Worm (Caenorhabditis elegans) whole organism, young adult: Measurements from ENCODE around the gene R10D12.7.

ENCODE experiments used
- B0035.1 ChIP-seq: sonication (generic microtip); optimal IDR thresholded peaks from 2 replicates; lab custom pipeline; 2016; ENCODE audit warnings: missing genetic modification characterization, mild to moderate bottlenecking, missing compliant biosample characterization, missing genotype, missing genetic modification reagents
- B0261.1 ChIP-seq: sonication (generic microtip); optimal IDR thresholded peaks from 2 replicates; lab custom pipeline; 2016; ENCODE audit warnings: mild to moderate bottlenecking, missing genetic modification characterization, moderate library complexity, missing compliant biosample characterization
- C17E4.6 ChIP-seq: fragments of 200-800 bp; sonication (Bioruptor generic); IDR thresholded peaks from 2 replicates; pipeline ENCODE4 v1.3.6; 2022; ENCODE audit warnings: missing genetic modification reagents, missing genetic modification characterization, missing compliant biosample characterization
- F39B2.1 ChIP-seq: fragments of 200-800 bp; sonication (Bioruptor generic); IDR thresholded peaks from 2 replicates; pipeline ENCODE4 v1.3.6; 2022; ENCODE audit warnings: missing genetic modification reagents, missing genetic modification characterization, missing compliant biosample characterization
- F52B5.7 ChIP-seq: sonication (generic microtip); optimal IDR thresholded peaks from 2 replicates; lab custom pipeline; 2016; ENCODE audit warnings: mild to moderate bottlenecking, missing genetic modification characterization, missing compliant biosample characterization
- F57C9.4 ChIP-seq: sonication (generic microtip); optimal IDR thresholded peaks from 2 replicates; lab custom pipeline; 2017; ENCODE audit warnings: mild to moderate bottlenecking, missing genetic modification characterization, missing compliant biosample characterization
- K11D2.4 ChIP-seq: fragments of 200-800 bp; sonication (Bioruptor generic); IDR thresholded peaks from 2 replicates; pipeline ENCODE4 v1.3.6; 2022; ENCODE audit warnings: missing genetic modification reagents, missing genetic modification characterization, missing compliant biosample characterization
- K12H6.12 ChIP-seq: fragments of 200-800 bp; sonication (Bioruptor generic); optimal IDR thresholded peaks from 2 replicates; lab custom pipeline; 2018; ENCODE audit warnings: mild to moderate bottlenecking, missing genetic modification characterization, missing compliant biosample characterization
- akir-1 ChIP-seq: fragments of 200-800 bp; sonication (Bioruptor generic); optimal IDR thresholded peaks from 2 replicates; lab custom pipeline; 2018; ENCODE audit warnings: mild to moderate bottlenecking, missing genetic modification characterization, moderate library complexity, missing compliant biosample characterization
- attf-3 ChIP-seq: fragments of 200-800 bp; sonication (Bioruptor generic); conservative IDR thresholded peaks from 2 replicates; pipeline ENCODE4 v1.3.6; 2022; ENCODE audit warnings: missing genetic modification reagents, missing genetic modification characterization, missing compliant biosample characterization
- bed-2 ChIP-seq: fragments of 200-800 bp; sonication (Bioruptor generic); IDR thresholded peaks from 2 replicates; pipeline ENCODE4 v1.3.6; 2022; ENCODE audit warnings: missing genetic modification reagents, missing genetic modification characterization, missing compliant biosample characterization
- cebp-1 ChIP-seq, 2 experiments: fragments of 200-800 bp in 1 of 2; sonication (Bioruptor generic) in 1 of 2; sonication (generic microtip) in 1 of 2; IDR thresholded peaks in 1 of 2; optimal IDR thresholded peaks in 1 of 2; 2 replicates each; pipeline versions ENCODE4 v1.3.6 to Lab custom; 2017 to 2022; ENCODE audit warnings: missing compliant biosample characterization in 2 of 2, missing genetic modification characterization in 2 of 2, mild to moderate bottlenecking in 1 of 2, missing genetic modification reagents in 1 of 2, moderate library complexity in 1 of 2
- ceh-27 ChIP-seq: fragments of 200-800 bp; sonication (Bioruptor generic); optimal IDR thresholded peaks from 2 replicates; lab custom pipeline; 2018; ENCODE audit warnings: mild to moderate bottlenecking, missing genetic modification characterization, moderate library complexity, missing compliant biosample characterization
- ceh-40 ChIP-seq: fragments of 200-800 bp; sonication (Bioruptor generic); IDR thresholded peaks from 2 replicates; pipeline ENCODE4 v1.3.6; 2022; ENCODE audit warnings: missing genetic modification characterization, missing compliant biosample characterization
- ceh-91 ChIP-seq: fragments of 200-800 bp; sonication (Bioruptor generic); IDR thresholded peaks from 2 replicates; pipeline ENCODE4 v1.3.6; 2022; ENCODE audit warnings: missing genetic modification reagents, missing genetic modification characterization, missing compliant biosample characterization
- chd-7 ChIP-seq: sonication (generic microtip); optimal IDR thresholded peaks from 2 replicates; lab custom pipeline; 2016; ENCODE audit warnings: mild to moderate bottlenecking, missing genetic modification characterization, moderate library complexity, missing compliant biosample characterization
- dpff-1 ChIP-seq: sonication (generic microtip); optimal IDR thresholded peaks from 2 replicates; lab custom pipeline; 2017; ENCODE audit warnings: mild to moderate bottlenecking, missing genetic modification characterization, missing compliant biosample characterization
- ekl-4 ChIP-seq: fragments of 200-800 bp; sonication (Bioruptor generic); IDR thresholded peaks from 2 replicates; pipeline ENCODE4 v1.3.6; 2022; ENCODE audit warnings: missing genetic modification reagents, missing genetic modification characterization, missing compliant biosample characterization
- him-1 ChIP-seq: sonication (generic microtip); optimal IDR thresholded peaks from 2 replicates; lab custom pipeline; 2016; ENCODE audit warnings: missing genotype, missing genetic modification reagents, missing genetic modification characterization, missing compliant biosample characterization
- hlh-12 ChIP-seq: sonication (generic microtip); optimal IDR thresholded peaks from 2 replicates; lab custom pipeline; 2016; ENCODE audit warnings: missing genetic modification characterization, missing compliant biosample characterization
- hmg-20 ChIP-seq: fragments of 200-800 bp; sonication (Bioruptor generic); IDR thresholded peaks from 2 replicates; pipeline ENCODE4 v1.3.6; 2022; ENCODE audit warnings: missing genetic modification reagents, missing genetic modification characterization, missing compliant biosample characterization
- let-526 ChIP-seq: fragments of 200-800 bp; sonication (Bioruptor generic); IDR thresholded peaks from 2 replicates; pipeline ENCODE4 v1.3.6; 2022; ENCODE audit warnings: missing genetic modification reagents, missing genetic modification characterization, missing compliant biosample characterization
- lsl-1 ChIP-seq: fragments of 200-800 bp; sonication (Bioruptor generic); optimal IDR thresholded peaks from 2 replicates; lab custom pipeline; 2018; ENCODE audit warnings: mild to moderate bottlenecking, missing genetic modification characterization, moderate library complexity, missing compliant biosample characterization
- nfya-2 ChIP-seq: fragments of 200-800 bp; sonication (Bioruptor generic); IDR thresholded peaks from 2 replicates; pipeline ENCODE4 v1.3.6; 2022; ENCODE audit warnings: missing genetic modification reagents, missing genetic modification characterization, missing compliant biosample characterization
- pha-4 ChIP-seq: fragments of 150-350 bp; sonication (generic microtip); optimal IDR thresholded peaks from 2 replicates; lab custom pipeline; 2014; ENCODE audit warnings: missing biosample characterization, missing genetic modification reagents, missing genetic modification characterization
- repo-1 ChIP-seq: sonication (generic microtip); optimal IDR thresholded peaks from 2 replicates; lab custom pipeline; 2017; ENCODE audit warnings: mild to moderate bottlenecking, missing genetic modification characterization, missing compliant biosample characterization
- rpc-1 ChIP-seq, 2 experiments: fragments of 150-350 bp in 1 of 2; sonication (generic microtip) in 1 of 2; optimal IDR thresholded peaks; 2 replicates each; lab custom pipeline; 2014 to 2018; ENCODE audit warnings: missing biosample characterization in 1 of 2, missing genetic modification characterization in 1 of 2, missing genetic modification reagents in 1 of 2, missing genotype in 1 of 2
- sdz-38 ChIP-seq: sonication (generic microtip); optimal IDR thresholded peaks from 2 replicates; lab custom pipeline; 2016; ENCODE audit warnings: missing genotype, missing genetic modification characterization, missing compliant biosample characterization
- sea-2 ChIP-seq: fragments of 200-800 bp; sonication (Bioruptor generic); IDR thresholded peaks from 2 replicates; pipeline ENCODE4 v1.3.6; 2022; ENCODE audit warnings: missing genetic modification characterization, missing compliant biosample characterization
- snpc-1.3 ChIP-seq: sonication (generic microtip); optimal IDR thresholded peaks from 2 replicates; lab custom pipeline; 2017; ENCODE audit warnings: missing genetic modification characterization, mild to moderate bottlenecking, missing compliant biosample characterization, antibody characterized with exemption, moderate library complexity, missing genotype, missing genetic modification reagents; ENCODE audit not compliant: insufficient read depth
- snpc-4 ChIP-seq, 5 experiments: fragments of 150-350 bp in 1 of 5; sonication (generic microtip) in 4 of 5; optimal IDR thresholded peaks; 2 replicates each; lab custom pipeline; 2014 to 2018; ENCODE audit warnings: missing genetic modification characterization in 5 of 5, missing biosample characterization in 3 of 5, antibody characterized with exemption in 2 of 5, mild to moderate bottlenecking in 2 of 5, missing compliant biosample characterization in 2 of 5, missing genotype in 2 of 5, moderate library complexity in 2 of 5, missing genetic modification reagents in 1 of 5
- somi-1 ChIP-seq: fragments of 200-800 bp; sonication (Bioruptor generic); optimal IDR thresholded peaks from 2 replicates; lab custom pipeline; 2018; ENCODE audit warnings: mild to moderate bottlenecking, missing genetic modification characterization, missing compliant biosample characterization
- sptf-2 ChIP-seq: fragments of 200-800 bp; sonication (Bioruptor generic); optimal IDR thresholded peaks from 2 replicates; lab custom pipeline; 2018; ENCODE audit warnings: mild to moderate bottlenecking, missing genetic modification characterization, missing compliant biosample characterization
- xnd-1 ChIP-seq: sonication (generic microtip); optimal IDR thresholded peaks from 2 replicates; lab custom pipeline; 2016; ENCODE audit warnings: missing genotype, missing genetic modification reagents, missing genetic modification characterization, missing compliant biosample characterization
- ztf-18 ChIP-seq: sonication (generic microtip); optimal IDR thresholded peaks from 2 replicates; lab custom pipeline; 2016; ENCODE audit warnings: missing genotype, mild to moderate bottlenecking, missing genetic modification characterization, missing compliant biosample characterization
- ztf-28 ChIP-seq: fragments of 200-800 bp; sonication (Bioruptor generic); IDR thresholded peaks from 2 replicates; pipeline ENCODE4 v1.3.6; 2022; ENCODE audit warnings: missing genetic modification reagents, missing genetic modification characterization, missing compliant biosample characterization
- ztf-6 ChIP-seq: fragments of 200-800 bp; sonication (Bioruptor generic); IDR thresholded peaks from 2 replicates; pipeline ENCODE4 v1.3.6; 2022; ENCODE audit warnings: missing genetic modification reagents, missing genetic modification characterization, missing compliant biosample characterization

Gene R10D12.7

ce11 chrV:13918341-13918740 is 31.5 kb upstream of the R10D12.7 start, which contains the start of gene str-250:
Gene str-250 (plus strand): TSS chrV:13918641.
- TF ChIP-seq C17E4.6 (GFP tag; lab: Robert Waterston, UW) (no peak), K11D2.4 (GFP tag; lab: Robert Waterston, UW) (no peak), F39B2.1 (no peak)

- no peak for TF ChIP-seq ceh-91 (GFP tag; lab: Robert Waterston, UW)
- TF ChIP-seq F52B5.7 (tag; lab: Kevin White, UChicago): no peak
- no peak for TF ChIP-seq ztf-18
- TF ChIP-seq ztf-28 (GFP tag; lab: Robert Waterston, UW): no peak
- no peak for TF ChIP-seq ekl-4 (GFP tag; lab: Robert Waterston, UW)
- TF ChIP-seq let-526 (GFP tag; lab: Robert Waterston, UW): no peak
- no peak for TF ChIP-seq repo-1 (tag; lab: Kevin White, UChicago)
- TF ChIP-seq ceh-40: no peak
- no peak for TF ChIP-seq sdz-38 (tag; lab: Kevin White, UChicago)
These were observed 29.1 kb upstream of the R10D12.7 start, which contains the start of gene srx-42 for ce11 chrV:13920730-13921129. Gene srx-42 (plus strand): TSS chrV:13921030.

- TF ChIP-seq sptf-2 (GFP tag; lab: Kevin White, UChicago): no peak
- TF ChIP-seq B0035.1 (tag; lab: Kevin White, UChicago): no peak
- TF ChIP-seq snpc-1.3 (tag; lab: Kevin White, UChicago): no peak
- no peak for TF ChIP-seq ztf-6 (GFP tag; lab: Robert Waterston, UW)
- TF ChIP-seq somi-1 (GFP tag; lab: Kevin White, UChicago): no peak
- TF ChIP-seq xnd-1 (tag; lab: Kevin White, UChicago): no peak
- no peak for TF ChIP-seq nfya-2 (GFP tag; lab: Robert Waterston, UW)
- TF ChIP-seq pha-4: no peak
- TF ChIP-seq K12H6.12 (tag; lab: Kevin White, UChicago): no peak
- no peak for TF ChIP-seq ztf-18
- TF ChIP-seq cebp-1 (GFP tag; IDR thresholded peaks at IDR 0.05; lab: Robert Waterston, UW): no peak
- no peak for TF ChIP-seq cebp-1 (tag; optimal IDR thresholded peaks at IDR 0.05; lab: Kevin White, UChicago)
- TF ChIP-seq snpc-4 (GFP tag; optimal IDR thresholded peaks at IDR 0.05; lab: Kevin White, UChicago): no peak
- no peak for TF ChIP-seq snpc-4 (tag; optimal IDR thresholded peaks at IDR 0.05; lab: Kevin White, UChicago)
- TF ChIP-seq C17E4.6 (GFP tag; lab: Robert Waterston, UW): no peak
- no peak for TF ChIP-seq chd-7 (tag; lab: Kevin White, UChicago)
- TF ChIP-seq sea-2 (GFP tag; lab: Robert Waterston, UW): no peak
- TF ChIP-seq B0261.1 (tag; lab: Kevin White, UChicago): no peak
- no peak for TF ChIP-seq rpc-1 (optimal IDR thresholded peaks at IDR 0.05; lab: Kevin White, UChicago)
- no peak for TF ChIP-seq rpc-1 (tag; optimal IDR thresholded peaks at IDR 0.05; lab: Kevin White, UChicago)
- no peak for TF ChIP-seq bed-2 (GFP tag; lab: Robert Waterston, UW)
These were observed 26.0 kb upstream of the R10D12.7 start, which contains the start of gene srxa-11 for ce11 chrV:13923851-13924250. Gene srxa-11 (plus strand): TSS chrV:13924151.

ce11 chrV:13926398-13926797 is 23.5 kb upstream of the R10D12.7 start, which contains the start of gene srxa-12:
Gene srxa-12 (plus strand): TSS chrV:13926698.
- TF ChIP-seq hmg-20 (GFP tag; lab: Robert Waterston, UW) (no peak), him-1 (no peak), akir-1 (no peak), F57C9.4 (tag; lab: Kevin White, UChicago) (no peak), let-526 (GFP tag; lab: Robert Waterston, UW) (no peak), attf-3 (GFP tag; lab: Robert Waterston, UW) (no peak), ztf-28 (GFP tag; lab: Robert Waterston, UW) (no peak), B0261.1 (tag; lab: Kevin White, UChicago) (no peak), dpff-1 (tag; lab: Kevin White, UChicago) (no peak), C17E4.6 (GFP tag; lab: Robert Waterston, UW) (no peak), sea-2 (GFP tag; lab: Robert Waterston, UW) (no peak), ceh-91 (GFP tag; lab: Robert Waterston, UW) (no peak), hlh-12 (tag; lab: Kevin White, UChicago) (no peak), ceh-27 (GFP tag; lab: Kevin White, UChicago) (no peak), lsl-1 (GFP tag; lab: Kevin White, UChicago) (no peak)
